Worm (Caenorhabditis elegans): ENCODE data around the gene zim-3.

Gene zim-3

DNA sequence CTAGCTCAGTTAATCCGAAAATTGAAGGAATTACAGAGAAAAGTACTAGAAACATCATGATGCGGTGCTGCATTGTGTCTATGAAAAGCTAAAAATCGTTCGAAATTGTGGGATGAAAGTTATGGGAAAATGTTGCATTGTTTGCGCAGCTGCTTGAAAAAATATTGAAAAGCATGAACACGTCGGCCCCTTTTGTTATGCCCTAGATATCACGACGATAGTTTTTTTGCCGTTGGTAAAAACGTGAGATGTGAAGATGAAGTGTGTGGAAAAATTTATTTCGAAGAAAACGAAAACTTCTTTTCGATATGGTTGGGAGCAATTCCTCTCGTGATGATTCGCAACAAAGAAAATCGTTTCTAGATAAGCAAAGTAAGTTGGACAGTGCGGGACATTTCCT, 32.1 kb downstream of the zim-3 start, which contains the start of the genes C43F9.5 and nkb-2:
TSS of gene C43F9.5 (minus strand) at position 101 of the 400 bp plus-strand sequence.
TSS of gene nkb-2 (plus strand) at position 277 of the 400 bp plus-strand sequence.
- no peak for TF ChIP-seq ztf-11 (tag; optimal IDR thresholded peaks at IDR 0.05)
- no peak for TF ChIP-seq nhr-25 (tag; optimal IDR thresholded peaks at IDR 0.05)
- no peak for TF ChIP-seq ama-1 (optimal IDR thresholded peaks at IDR 0.05)
- no peak for TF ChIP-seq nhr-23 (tag; optimal IDR thresholded peaks at IDR 0.05)
- TF ChIP-seq elt-2 (tag; optimal IDR thresholded peaks at IDR 0.05), result no peak
- TF ChIP-seq pqm-1 (tag; optimal IDR thresholded peaks at IDR 0.05), result no peak
- no peak for TF ChIP-seq lsy-12 (tag; optimal IDR thresholded peaks at IDR 0.05)
- no peak for TF ChIP-seq tbx-2 (tag; optimal IDR thresholded peaks at IDR 0.05)
- no peak for TF ChIP-seq nhr-67 (tag; optimal IDR thresholded peaks at IDR 0.05)
- TF ChIP-seq pha-4 (tag; optimal IDR thresholded peaks at IDR 0.05), result no peak
- no peak for TF ChIP-seq R02D3.7 (tag; optimal IDR thresholded peaks at IDR 0.05)
- no peak for TF ChIP-seq nhr-43 (tag; optimal IDR thresholded peaks at IDR 0.05; ENCODE audit: poor library complexity, severe bottlenecking)
- TF ChIP-seq unc-62 (GFP tag; optimal IDR thresholded peaks at IDR 0.05), result no peak

DNA sequence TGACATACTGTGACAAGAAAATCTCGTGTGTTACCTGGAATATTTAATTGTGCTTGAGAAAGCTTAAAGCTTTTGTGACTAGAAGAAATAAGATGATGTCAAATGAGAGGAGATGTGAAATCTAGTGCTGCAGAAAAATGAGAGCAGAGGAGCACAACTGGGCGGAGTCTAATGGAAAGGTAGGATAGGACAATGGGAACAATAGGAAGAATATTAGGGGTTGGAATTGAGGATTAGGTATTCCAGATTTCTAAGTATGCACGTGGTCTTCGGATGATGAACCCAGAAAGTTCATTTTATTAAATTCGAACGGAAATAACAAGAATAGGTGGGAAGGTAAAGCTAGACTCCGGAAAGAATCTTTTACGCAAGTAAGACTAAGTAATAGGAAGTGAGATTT, 35.1 kb downstream of the zim-3 start, which contains the start of gene C43F9.7:
TSS of gene C43F9.7 (minus strand) at position 101 of the 400 bp plus-strand sequence.
- TF ChIP-seq ceh-16 (tag; optimal IDR thresholded peaks at IDR 0.05) (no peak), nhr-25 (tag; optimal IDR thresholded peaks at IDR 0.05) (no peak), unc-39 (tag; optimal IDR thresholded peaks at IDR 0.05) (no peak), nfya-1 (tag; optimal IDR thresholded peaks at IDR 0.05; ENCODE audit: insufficient read depth) (no peak), ceh-82 (tag; optimal IDR thresholded peaks at IDR 0.05) (no peak), ZK546.5 (tag; optimal IDR thresholded peaks at IDR 0.05) (no peak), skn-1 (tag; optimal IDR thresholded peaks at IDR 0.05) (no peak), fos-1 (tag; optimal IDR thresholded peaks at IDR 0.05) (no peak), elt-2 (tag; optimal IDR thresholded peaks at IDR 0.05) (no peak), ama-1 (optimal IDR thresholded peaks at IDR 0.05) (no peak), tbx-2 (tag; optimal IDR thresholded peaks at IDR 0.05) (no peak)

DNA sequence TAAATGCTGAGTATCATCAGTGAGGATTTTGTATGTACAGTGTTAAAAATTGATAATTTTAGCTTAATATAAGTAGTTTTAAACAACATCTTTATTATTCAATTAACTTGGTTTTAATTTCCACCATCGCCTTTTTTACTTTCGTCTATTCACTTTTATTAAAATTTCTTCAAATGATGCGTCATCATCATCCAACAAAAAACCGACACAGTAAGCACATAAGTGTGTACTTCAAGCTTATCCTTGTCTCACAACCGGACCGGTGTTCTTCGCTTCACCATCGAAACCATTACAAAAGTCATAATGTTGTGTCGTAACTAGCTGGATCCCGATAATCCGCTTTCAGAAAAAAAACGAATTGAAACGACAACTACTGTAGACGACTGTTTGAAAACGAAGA, 38.0 kb downstream of the zim-3 start, which contains the start of gene C43F9.11:
TSS of gene C43F9.11 (plus strand) at position 301 of the 400 bp plus-strand sequence.
- TF ChIP-seq egl-5 (tag; optimal IDR thresholded peaks at IDR 0.05) (no peak), ZK546.5 (tag; optimal IDR thresholded peaks at IDR 0.05) (no peak), daf-12 (tag; optimal IDR thresholded peaks at IDR 0.05) (no peak), aly-2 (tag; optimal IDR thresholded peaks at IDR 0.05) (no peak), elt-2 (tag; optimal IDR thresholded peaks at IDR 0.05) (no peak), nhr-76 (tag; optimal IDR thresholded peaks at IDR 0.05) (no peak), nhr-25 (tag; optimal IDR thresholded peaks at IDR 0.05) (no peak), R02D3.7 (tag; optimal IDR thresholded peaks at IDR 0.05) (no peak), hmg-11 (tag; optimal IDR thresholded peaks at IDR 0.05) (no peak), ceh-9 (tag; optimal IDR thresholded peaks at IDR 0.05) (no peak), ceh-28 (tag; optimal IDR thresholded peaks at IDR 0.05) (no peak), nfya-1 (tag; optimal IDR thresholded peaks at IDR 0.05; ENCODE audit: insufficient read depth) (no peak), eor-1 (tag; optimal IDR thresholded peaks at IDR 0.05) (no peak), unc-39 (tag; optimal IDR thresholded peaks at IDR 0.05) (no peak), pha-4 (tag; optimal IDR thresholded peaks at IDR 0.05) (no peak), nhr-23 (tag; optimal IDR thresholded peaks at IDR 0.05) (no peak), elt-3 (tag; optimal IDR thresholded peaks at IDR 0.05) (no peak)

ce11 chrIV:10599983-10600382, 41.5 kb downstream of the zim-3 start, which contains the start of gene R09H10.1:
R09H10.1 (plus strand) TSS chrIV:10600283.
- TF ChIP-seq nhr-76 (tag; optimal IDR thresholded peaks at IDR 0.05), result no peak
- TF ChIP-seq lin-15B (tag; optimal IDR thresholded peaks at IDR 0.05), result no peak
- no peak for TF ChIP-seq unc-62 (GFP tag; optimal IDR thresholded peaks at IDR 0.05)
- no peak for TF ChIP-seq nhr-12 (tag; optimal IDR thresholded peaks at IDR 0.05)
- TF ChIP-seq hmg-11 (tag; optimal IDR thresholded peaks at IDR 0.05), result no peak
- TF ChIP-seq nhr-77 (tag; optimal IDR thresholded peaks at IDR 0.05), result no peak
- no peak for TF ChIP-seq lsy-12 (tag; optimal IDR thresholded peaks at IDR 0.05)
- TF ChIP-seq ZK546.5 (tag; optimal IDR thresholded peaks at IDR 0.05), result no peak
- TF ChIP-seq tbx-2 (tag; optimal IDR thresholded peaks at IDR 0.05), result no peak
- no peak for TF ChIP-seq nhr-25 (tag; optimal IDR thresholded peaks at IDR 0.05)

DNA sequence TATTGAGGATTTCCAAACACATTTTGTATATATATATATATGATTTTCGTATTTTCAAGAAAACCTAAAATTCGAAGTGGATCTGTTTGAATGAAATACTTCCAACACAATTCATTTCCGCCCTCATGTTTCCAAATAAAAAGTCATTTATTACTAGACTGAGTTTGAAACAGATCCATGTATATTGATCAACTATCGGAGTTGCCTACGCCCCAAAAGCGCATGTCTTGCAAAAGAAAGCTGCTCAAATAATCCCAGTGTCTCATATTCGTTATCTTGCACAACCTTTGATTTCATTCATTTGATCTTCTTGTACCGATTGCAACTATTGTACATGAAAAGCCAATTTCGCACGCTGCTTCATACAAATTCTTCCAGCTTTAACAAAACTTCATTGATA, 44.1 kb downstream of the zim-3 start, which contains the start of gene R09H10.2:
TSS of gene R09H10.2 (plus strand) at position 301 of the 400 bp plus-strand sequence.
- TF ChIP-seq hmg-11 (tag; optimal IDR thresholded peaks at IDR 0.05), result no peak
- TF ChIP-seq ztf-11 (tag; optimal IDR thresholded peaks at IDR 0.05), result no peak
- no peak for TF ChIP-seq daf-12 (tag; optimal IDR thresholded peaks at IDR 0.05)
- TF ChIP-seq snpc-4 (tag; optimal IDR thresholded peaks at IDR 0.05), result no peak
- no peak for TF ChIP-seq nhr-28 (tag; optimal IDR thresholded peaks at IDR 0.05)
- no peak for TF ChIP-seq nhr-43 (tag; optimal IDR thresholded peaks at IDR 0.05; ENCODE audit: poor library complexity, severe bottlenecking)
